Fruit fly (Drosophila melanogaster) whole organism, embryonic: Measurements from ENCODE around the gene CG33669.

Experiments used
- Atf6 ChIP-seq: fragments of 200-800 bp; sonication (Bioruptor generic); IDR thresholded peaks from 2 replicates; pipeline ENCODE4 v1.3.6; 2022; ENCODE audit warnings: missing biosample characterization, missing genetic modification characterization
- BEAF-32 ChIP-seq: fragments of 200-800 bp; sonication (Bioruptor generic); optimal IDR thresholded peaks from 3 replicates; lab custom pipeline; 2017; ENCODE audit warnings: missing biosample characterization, missing genetic modification characterization, mild to moderate bottlenecking, moderate library complexity, missing genetic modification reagents
- Bdp1 ChIP-seq: fragments of 200-800 bp; sonication (Bioruptor generic); optimal IDR thresholded peaks from 3 replicates; lab custom pipeline; 2016; ENCODE audit warnings: missing biosample characterization, missing genetic modification characterization
- C15 ChIP-seq: fragments of 200-800 bp; sonication (Bioruptor generic); IDR thresholded peaks from 3 replicates; pipeline ENCODE4 v1.3.6; 2022; ENCODE audit warnings: missing biosample characterization, missing genetic modification characterization
- CG10147 ChIP-seq: fragments of 200-800 bp; sonication (Bioruptor generic); optimal IDR thresholded peaks from 2 replicates; lab custom pipeline; 2019; ENCODE audit warnings: missing biosample characterization, mild to moderate bottlenecking, missing genetic modification characterization, moderate library complexity
- CG10209 ChIP-seq: fragments of 200-800 bp; sonication (Bioruptor generic); optimal IDR thresholded peaks from 3 replicates; lab custom pipeline; 2017; ENCODE audit warnings: missing biosample characterization, mild to moderate bottlenecking, missing genetic modification characterization, missing genetic modification reagents
- CG13624 ChIP-seq: fragments of 200-800 bp; sonication (Bioruptor generic); optimal IDR thresholded peaks from 2 replicates; lab custom pipeline; 2016; ENCODE audit warnings: missing biosample characterization, missing genetic modification characterization
- CG14667 ChIP-seq: fragments of 200-800 bp; sonication (Bioruptor generic); IDR thresholded peaks from 2 replicates; pipeline ENCODE4 v1.3.6; 2022; ENCODE audit warnings: missing biosample characterization, missing genetic modification characterization
- CG17385 ChIP-seq: fragments of 200-800 bp; sonication (Bioruptor generic); optimal IDR thresholded peaks from 3 replicates; lab custom pipeline; 2018; ENCODE audit warnings: missing biosample characterization, mild to moderate bottlenecking, missing genetic modification characterization
- CG17829 ChIP-seq: fragments of 200-800 bp; optimal IDR thresholded peaks from 2 replicates; lab custom pipeline; 2019; ENCODE audit warnings: missing biosample characterization, mild to moderate bottlenecking, missing genetic modification characterization, moderate library complexity
- CG18599 ChIP-seq: fragments of 200-800 bp; sonication (Bioruptor generic); optimal IDR thresholded peaks from 3 replicates; lab custom pipeline; 2017; ENCODE audit warnings: missing biosample characterization, missing genetic modification characterization, mild to moderate bottlenecking, moderate library complexity, missing genetic modification reagents
- CG18764 ChIP-seq: fragments of 200-800 bp; sonication (Bioruptor generic); optimal IDR thresholded peaks from 3 replicates; lab custom pipeline; 2016; ENCODE audit warnings: missing biosample characterization, missing genetic modification characterization
- CG2129 ChIP-seq: fragments of 200-800 bp; sonication (Bioruptor generic); IDR thresholded peaks from 2 replicates; pipeline ENCODE4 v1.3.6; 2022; ENCODE audit warnings: missing biosample characterization, missing genetic modification characterization; ENCODE audit not compliant: partially characterized antibody
- CG30431 ChIP-seq: fragments of 200-800 bp; sonication (Bioruptor generic); optimal IDR thresholded peaks from 2 replicates; lab custom pipeline; 2017; ENCODE audit warnings: missing biosample characterization, missing genetic modification characterization
- CG34224 ChIP-seq: fragments of 200-800 bp; sonication (Bioruptor generic); IDR thresholded peaks from 3 replicates; pipeline ENCODE4 v1.3.6; 2022; ENCODE audit warnings: missing biosample characterization, missing genetic modification characterization; ENCODE audit not compliant: partially characterized antibody
- CG8478 ChIP-seq: fragments of >200 bp; optimal IDR thresholded peaks from 2 replicates; lab custom pipeline; 2018
- CG9932 ChIP-seq: fragments of 200-800 bp; sonication (Bioruptor generic); IDR thresholded peaks from 2 replicates; pipeline ENCODE4 v1.3.6; 2022; ENCODE audit warnings: missing biosample characterization, missing genetic modification characterization
- CkIIα-i1 ChIP-seq: fragments of 200-800 bp; sonication (Bioruptor generic); IDR thresholded peaks from 2 replicates; pipeline ENCODE4 v1.3.6; 2022; ENCODE audit warnings: missing biosample characterization, missing genetic modification characterization
- Dad ChIP-seq: fragments of 200-800 bp; sonication (Bioruptor generic); optimal IDR thresholded peaks from 3 replicates; lab custom pipeline; 2016; ENCODE audit warnings: missing biosample characterization, missing genetic modification characterization
- E2f1 ChIP-seq: fragments of 200-800 bp; sonication (Bioruptor generic); IDR thresholded peaks from 2 replicates; pipeline ENCODE4 v1.3.6; 2022; ENCODE audit warnings: missing biosample characterization, missing genetic modification characterization
- H15 ChIP-seq: fragments of 200-800 bp; sonication (Bioruptor generic); IDR thresholded peaks from 3 replicates; pipeline ENCODE4 v1.3.6; 2022; ENCODE audit warnings: missing biosample characterization, missing genetic modification characterization
- Hr51 ChIP-seq, 2 experiments: fragments of 200-800 bp; sonication (Bioruptor generic); optimal IDR thresholded peaks; 2 replicates in 1 of 2; 3 replicates in 1 of 2; lab custom pipeline; 2016 to 2018; ENCODE audit warnings: missing biosample characterization in 2 of 2, missing genetic modification characterization in 2 of 2, mild to moderate bottlenecking in 1 of 2, moderate library complexity in 1 of 2
- MTF-1 ChIP-seq: fragments of 200-800 bp; sonication (Bioruptor generic); optimal IDR thresholded peaks from 2 replicates; lab custom pipeline; 2018; ENCODE audit warnings: missing biosample characterization, mild to moderate bottlenecking, missing genetic modification characterization, borderline replicate concordance
- Myb ChIP-seq: fragments of 200-800 bp; sonication (Bioruptor generic); optimal IDR thresholded peaks from 2 replicates; lab custom pipeline; 2016; ENCODE audit warnings: missing biosample characterization, missing genetic modification characterization
- NfI ChIP-seq: fragments of 200-800 bp; sonication (Bioruptor generic); optimal IDR thresholded peaks from 3 replicates; lab custom pipeline; 2018; ENCODE audit warnings: missing biosample characterization, mild to moderate bottlenecking, missing genetic modification characterization, moderate library complexity
- Sox100B ChIP-seq: fragments of 200-800 bp; sonication (Bioruptor generic); optimal IDR thresholded peaks from 3 replicates; lab custom pipeline; 2018; ENCODE audit warnings: missing biosample characterization, mild to moderate bottlenecking, missing genetic modification characterization
- Vsx1 ChIP-seq: fragments of 200-800 bp; sonication (Bioruptor generic); optimal IDR thresholded peaks from 2 replicates; lab custom pipeline; 2017; ENCODE audit warnings: missing biosample characterization, mild to moderate bottlenecking, missing genetic modification characterization, missing genetic modification reagents
- bsh ChIP-seq, 2 experiments: fragments of 200-800 bp; sonication (Bioruptor generic); optimal IDR thresholded peaks; 2 replicates each; lab custom pipeline; 2017 to 2018; ENCODE audit warnings: mild to moderate bottlenecking in 2 of 2, missing biosample characterization in 2 of 2, missing genetic modification characterization in 2 of 2, moderate library complexity in 1 of 2
- cad ChIP-seq: fragments of >200 bp; optimal IDR thresholded peaks from 2 replicates; lab custom pipeline; 2017; ENCODE audit warnings: missing biosample characterization, missing genetic modification characterization
- ci ChIP-seq: fragments of 200-800 bp; sonication (Bioruptor generic); IDR thresholded peaks from 3 replicates; pipeline ENCODE4 v1.3.6; 2022; ENCODE audit warnings: missing biosample characterization, missing genetic modification characterization
- dati ChIP-seq: fragments of 200-800 bp; sonication (Bioruptor generic); IDR thresholded peaks from 2 replicates; pipeline ENCODE4 v1.3.6; 2022; ENCODE audit warnings: missing biosample characterization, missing genetic modification characterization
- dmrt11E ChIP-seq: fragments of 200-800 bp; sonication (Bioruptor generic); optimal IDR thresholded peaks from 3 replicates; lab custom pipeline; 2018; ENCODE audit warnings: missing biosample characterization, mild to moderate bottlenecking, missing genetic modification characterization, moderate library complexity
- dmrt99B ChIP-seq: fragments of 200-800 bp; sonication (Bioruptor generic); optimal IDR thresholded peaks from 2 replicates; lab custom pipeline; 2018; ENCODE audit warnings: missing biosample characterization, mild to moderate bottlenecking, missing genetic modification characterization, moderate library complexity
- esg ChIP-seq: fragments of 200-800 bp; sonication (Bioruptor generic); conservative IDR thresholded peaks from 2 replicates; pipeline ENCODE4 v1.3.6; 2022; ENCODE audit warnings: missing biosample characterization, missing genetic modification characterization
- gfzf ChIP-seq: fragments of 200-800 bp; sonication (Bioruptor generic); optimal IDR thresholded peaks from 2 replicates; lab custom pipeline; 2016; ENCODE audit warnings: missing biosample characterization, mild to moderate bottlenecking, missing genetic modification characterization, moderate library complexity
- gsb-n ChIP-seq: fragments of 200-800 bp; sonication (Bioruptor generic); optimal IDR thresholded peaks from 3 replicates; lab custom pipeline; 2018; ENCODE audit warnings: missing biosample characterization, mild to moderate bottlenecking, missing genetic modification characterization
- lab ChIP-seq: fragments of 200-800 bp; sonication (Bioruptor generic); optimal IDR thresholded peaks from 3 replicates; lab custom pipeline; 2017; ENCODE audit warnings: missing biosample characterization, missing genetic modification characterization, mild to moderate bottlenecking, moderate library complexity, missing genetic modification reagents
- mam ChIP-seq: fragments of 200-800 bp; sonication (Bioruptor generic); optimal IDR thresholded peaks from 3 replicates; lab custom pipeline; 2016; ENCODE audit warnings: missing biosample characterization, missing genetic modification characterization
- nom ChIP-seq: fragments of 200-800 bp; sonication (Bioruptor generic); optimal IDR thresholded peaks from 2 replicates; lab custom pipeline; 2017; ENCODE audit warnings: missing biosample characterization, missing genetic modification characterization, mild to moderate bottlenecking, moderate library complexity, missing genetic modification reagents
- otp ChIP-seq: fragments of 200-800 bp; sonication (Bioruptor generic); IDR thresholded peaks from 3 replicates; pipeline ENCODE4, ENCODE4 v1.3.6; 2022; ENCODE audit warnings: missing biosample characterization, missing genetic modification characterization
- phol ChIP-seq: fragments of 200-800 bp; sonication (Bioruptor generic); optimal IDR thresholded peaks from 3 replicates; lab custom pipeline; 2018; ENCODE audit warnings: missing biosample characterization, mild to moderate bottlenecking, missing genetic modification characterization, moderate library complexity
- pzg ChIP-seq: fragments of 200-800 bp; sonication (Bioruptor generic); optimal IDR thresholded peaks from 3 replicates; lab custom pipeline; 2018; ENCODE audit warnings: missing biosample characterization, mild to moderate bottlenecking, missing genetic modification characterization, moderate library complexity
- rib ChIP-seq: fragments of 200-800 bp; sonication (Bioruptor generic); IDR thresholded peaks from 2 replicates; pipeline ENCODE4 v1.3.6; 2022; ENCODE audit warnings: missing biosample characterization, missing genetic modification characterization
- row ChIP-seq: fragments of 200-800 bp; sonication (Bioruptor generic); IDR thresholded peaks from 3 replicates; pipeline ENCODE4 v1.3.6; 2022; ENCODE audit warnings: missing biosample characterization, missing genetic modification characterization
- sc ChIP-seq, 3 experiments: fragments of >200 bp in 2 of 3; fragments of 200-800 bp in 1 of 3; sonication (Bioruptor generic) in 1 of 3; optimal IDR thresholded peaks; 2 replicates in 2 of 3; 3 replicates in 1 of 3; lab custom pipeline; 2017; ENCODE audit warnings: mild to moderate bottlenecking in 1 of 3, missing biosample characterization in 1 of 3, missing genetic modification characterization in 1 of 3, missing genetic modification reagents in 1 of 3
- scrt ChIP-seq: fragments of 200-800 bp; sonication (Bioruptor generic); optimal IDR thresholded peaks from 2 replicates; lab custom pipeline; 2018; ENCODE audit warnings: missing biosample characterization, mild to moderate bottlenecking, missing genetic modification characterization, moderate library complexity
- sqz ChIP-seq: fragments of 200-800 bp; sonication (Bioruptor generic); optimal IDR thresholded peaks from 3 replicates; lab custom pipeline; 2018; ENCODE audit warnings: missing biosample characterization, mild to moderate bottlenecking, missing genetic modification characterization
- sr ChIP-seq: fragments of 200-800 bp; sonication (Bioruptor generic); IDR thresholded peaks from 3 replicates; pipeline ENCODE4 v1.3.6; 2022; ENCODE audit warnings: missing biosample characterization, missing genetic modification characterization

Gene CG33669

DNA sequence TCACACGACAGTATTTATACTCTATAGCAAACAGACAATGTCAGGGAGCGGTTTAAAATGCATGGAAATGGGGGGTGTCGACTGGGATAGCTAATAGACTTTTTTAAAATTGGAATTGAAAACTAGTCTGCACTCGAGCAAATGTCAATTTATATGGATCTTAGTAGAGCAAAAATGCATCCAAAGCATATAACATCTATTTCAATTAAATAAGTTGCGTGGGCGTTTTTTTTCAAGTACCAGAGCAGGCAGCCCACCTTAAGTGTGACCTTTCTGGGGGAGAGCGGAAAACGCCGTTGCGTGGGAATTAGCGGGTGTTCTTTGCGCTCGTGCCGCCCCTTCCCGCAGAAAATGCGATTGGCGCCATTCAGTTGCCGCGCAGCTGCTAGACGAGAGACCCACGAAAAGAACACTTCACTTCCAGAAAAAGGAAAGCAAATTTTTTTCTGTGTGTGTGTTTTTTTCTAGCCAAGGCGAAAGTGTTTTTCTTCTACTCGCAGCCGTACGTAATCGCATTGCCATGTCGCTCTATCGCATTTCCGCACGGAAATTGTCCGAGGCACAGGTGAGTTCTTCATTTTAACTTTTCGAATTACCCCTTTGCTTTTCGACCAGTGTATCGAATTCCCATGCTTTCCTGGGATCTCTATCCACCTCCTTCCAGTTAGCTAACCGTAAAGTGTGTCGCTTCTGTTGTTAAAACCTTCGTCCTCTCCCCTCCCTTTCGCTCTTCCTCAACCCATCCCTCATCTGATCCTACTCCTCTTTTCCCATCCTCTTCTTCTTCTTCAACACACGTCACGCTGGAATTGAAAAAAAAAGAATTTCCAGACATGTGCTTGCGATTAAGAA lies 47.8 kb downstream of the CG33669 start (continued):
- TF ChIP-seq CG18764 (GFP tag; lab: Kevin White, UChicago) (no peak), CG17385 (GFP tag; lab: Kevin White, UChicago) (peak; percentile 85), NfI (GFP tag; lab: Kevin White, UChicago) (peak; percentile 23), CG34224 (GFP tag; lab: Robert Waterston, UW) (no peak), phol (peak; percentile 47), CG18599 (GFP tag; lab: Kevin White, UChicago) (peak; percentile 56), C15 (GFP tag; lab: Robert Waterston, UW) (0 out of 3 replicates have a peak, but pooled peaks have one; percentile 26), Atf6 (GFP tag; lab: Robert Waterston, UW) (no peak; the same call in 1 of the 2 replicates), CG30431 (no peak), CG10147 (no peak), bsh (GFP tag; optimal IDR thresholded peaks at IDR 0.05; lab: Kevin White, UChicago) (peak in 1 of 2 experiments; percentile 12), dmrt11E (tag; lab: Kevin White, UChicago) (no peak), CG14667 (GFP tag; lab: Robert Waterston, UW) (no peak), CG13624 (GFP tag; lab: Kevin White, UChicago) (peak; percentile 13), sqz (peak; percentile 62), row (GFP tag; lab: Robert Waterston, UW) (peak; percentile 28; the same call in 1 of the 3 replicates), gsb-n (tag; lab: Kevin White, UChicago) (no peak), BEAF-32 (GFP tag; lab: Kevin White, UChicago) (peak; percentile 56), ci (GFP tag; lab: Robert Waterston, UW) (no peak), rib (GFP tag; lab: Robert Waterston, UW) (peak; percentile 50; the same call in 1 of the 2 replicates), sc (optimal IDR thresholded peaks at IDR 0.05; lab: Kevin White, UChicago) (no peak), sc (GFP tag; optimal IDR thresholded peaks at IDR 0.05; lab: Kevin White, UChicago) (no peak), CG2129 (GFP tag; lab: Robert Waterston, UW) (no peak), dati (no peak), esg (no peak), MTF-1 (GFP tag; lab: Kevin White, UChicago) (peak; percentile 38), Dad (GFP tag; lab: Kevin White, UChicago) (no peak), lab (GFP tag; lab: Kevin White, UChicago) (peak; percentile 74), H15 (GFP tag; lab: Robert Waterston, UW) (no peak), CG8478 (no peak), scrt (no peak), Sox100B (GFP tag; lab: Kevin White, UChicago) (no peak), Vsx1 (GFP tag; lab: Kevin White, UChicago) (no peak), CG10209 (GFP tag; lab: Kevin White, UChicago) (peak; percentile 9), Myb (GFP tag; lab: Kevin White, UChicago) (peak; percentile 75), CG17829 (tag; lab: Kevin White, UChicago) (peak; percentile 1), dmrt99B (tag; lab: Kevin White, UChicago) (no peak), CkIIα-i1 (GFP tag; lab: Robert Waterston, UW) (no peak), nom (GFP tag; lab: Kevin White, UChicago) (peak; percentile 37), otp (GFP tag; lab: Robert Waterston, UW) (no peak), mam (peak; percentile 5), pzg (GFP tag; lab: Kevin White, UChicago) (peak; percentile 74), CG9932 (no peak), sr (peak; percentile 84), Bdp1 (no peak), gfzf (GFP tag; lab: Kevin White, UChicago) (peak; percentile 90), cad (no peak), E2f1 (GFP tag; lab: Robert Waterston, UW) (peak; percentile 45; the same call in 1 of the 2 replicates), Hr51 (GFP tag; optimal IDR thresholded peaks at IDR 0.05; lab: Kevin White, UChicago) (no peak)
